Worm (Caenorhabditis elegans): ENCODE results near the gene fmo-2.

ce11 chrIV:10711729-10712128 is 29.4 kb downstream of the fmo-2 start, which contains the start of gene glb-21:
- no peak for TF ChIP-seq snpc-4 (tag; optimal IDR thresholded peaks at IDR 0.05)
- TF ChIP-seq blmp-1 (tag; optimal IDR thresholded peaks at IDR 0.05) = no peak
- TF ChIP-seq tbx-8 (GFP tag; optimal IDR thresholded peaks at IDR 0.05) = no peak
- TF ChIP-seq unc-120 (tag; optimal IDR thresholded peaks at IDR 0.05; ENCODE audit: poor library complexity, severe bottlenecking) = no peak
- no peak for TF ChIP-seq unc-62 (GFP tag; optimal IDR thresholded peaks at IDR 0.05)
